Worm (Caenorhabditis elegans) whole organism, young adult: Measurements from ENCODE around the gene tofu-1.
A peak's percentile ranks its signal among the peaks of the same experiment; 100 is the strongest.

Source experiments
- B0336.3 ChIP-seq: fragments of 200-800 bp; sonication (Bioruptor generic); IDR thresholded peaks from 2 replicates; pipeline ENCODE4 v1.3.6; 2022; ENCODE audit warnings: missing genetic modification characterization, missing compliant biosample characterization
- C06A6.2 ChIP-seq: fragments of 200-800 bp; sonication (Bioruptor generic); conservative IDR thresholded peaks from 2 replicates; pipeline ENCODE4 v1.3.6; 2022; ENCODE audit warnings: missing genetic modification characterization, missing compliant biosample characterization
- C17E4.6 ChIP-seq: fragments of 200-800 bp; sonication (Bioruptor generic); IDR thresholded peaks from 2 replicates; pipeline ENCODE4 v1.3.6; 2022; ENCODE audit warnings: missing genetic modification reagents, missing genetic modification characterization, missing compliant biosample characterization
- D2030.7 ChIP-seq: fragments of 200-800 bp; sonication (Bioruptor generic); IDR thresholded peaks from 2 replicates; pipeline ENCODE4 v1.3.6; 2022; ENCODE audit warnings: missing genetic modification reagents, missing genetic modification characterization, missing compliant biosample characterization
- F23B12.7 ChIP-seq: sonication (generic microtip); optimal IDR thresholded peaks from 2 replicates; lab custom pipeline; 2017; ENCODE audit warnings: missing genetic modification characterization, mild to moderate bottlenecking, missing compliant biosample characterization, antibody characterized with exemption, moderate library complexity; ENCODE audit not compliant: insufficient read depth
- F33H1.4 ChIP-seq: fragments of 200-800 bp; sonication (Bioruptor generic); IDR thresholded peaks from 2 replicates; pipeline ENCODE4 v1.3.6; 2022; ENCODE audit warnings: missing genetic modification reagents, missing genetic modification characterization, missing compliant biosample characterization
- F49E8.2 ChIP-seq: sonication (generic microtip); optimal IDR thresholded peaks from 3 replicates; lab custom pipeline; 2017; ENCODE audit warnings: missing genetic modification characterization, mild to moderate bottlenecking, missing compliant biosample characterization, antibody characterized with exemption, moderate library complexity; ENCODE audit not compliant: insufficient read depth
- F52B5.7 ChIP-seq: sonication (generic microtip); optimal IDR thresholded peaks from 2 replicates; lab custom pipeline; 2016; ENCODE audit warnings: mild to moderate bottlenecking, missing genetic modification characterization, missing compliant biosample characterization
- F57C9.4 ChIP-seq: sonication (generic microtip); optimal IDR thresholded peaks from 2 replicates; lab custom pipeline; 2017; ENCODE audit warnings: mild to moderate bottlenecking, missing genetic modification characterization, missing compliant biosample characterization
- K11D2.4 ChIP-seq: fragments of 200-800 bp; sonication (Bioruptor generic); IDR thresholded peaks from 2 replicates; pipeline ENCODE4 v1.3.6; 2022; ENCODE audit warnings: missing genetic modification reagents, missing genetic modification characterization, missing compliant biosample characterization
- Y53F4B.3 ChIP-seq: fragments of 200-800 bp; sonication (Bioruptor generic); IDR thresholded peaks from 2 replicates; pipeline ENCODE4 v1.3.6; 2022; ENCODE audit warnings: missing genetic modification reagents, missing genetic modification characterization, missing compliant biosample characterization
- Y56A3A.18 ChIP-seq: fragments of 200-800 bp; sonication (Bioruptor generic); IDR thresholded peaks from 2 replicates; pipeline ENCODE4 v1.3.6; 2022; ENCODE audit warnings: missing genetic modification reagents, missing genetic modification characterization, missing compliant biosample characterization
- Y67H2A.10 ChIP-seq: fragments of 200-800 bp; sonication (Bioruptor generic); conservative IDR thresholded peaks from 2 replicates; pipeline ENCODE4 v1.3.6; 2022; ENCODE audit warnings: missing genetic modification reagents, missing genetic modification characterization, missing compliant biosample characterization
- akir-1 ChIP-seq: fragments of 200-800 bp; sonication (Bioruptor generic); optimal IDR thresholded peaks from 2 replicates; lab custom pipeline; 2018; ENCODE audit warnings: mild to moderate bottlenecking, missing genetic modification characterization, moderate library complexity, missing compliant biosample characterization
- ama-1 ChIP-seq, 3 experiments: fragments of 150-350 bp in 1 of 3; sonication (generic microtip) in 2 of 3; optimal IDR thresholded peaks; 2 replicates each; lab custom pipeline; 2014 to 2018; ENCODE audit warnings: missing biosample characterization in 2 of 3, missing genetic modification characterization in 2 of 3, missing genetic modification reagents in 2 of 3
- aptf-2 ChIP-seq: fragments of 200-800 bp; sonication (Bioruptor generic); conservative IDR thresholded peaks from 2 replicates; pipeline ENCODE4 v1.3.6; 2022; ENCODE audit warnings: missing genetic modification reagents, missing genetic modification characterization, missing compliant biosample characterization
- aptf-3 ChIP-seq: fragments of 200-800 bp; sonication (Bioruptor generic); IDR thresholded peaks from 2 replicates; pipeline ENCODE4 v1.3.6; 2022; ENCODE audit warnings: missing genetic modification characterization, missing compliant biosample characterization
- atf-7 ChIP-seq: sonication (generic microtip); optimal IDR thresholded peaks from 2 replicates; lab custom pipeline; 2017; ENCODE audit warnings: mild to moderate bottlenecking, missing genetic modification characterization, missing compliant biosample characterization
- attf-6 ChIP-seq: fragments of 200-800 bp; sonication (Bioruptor generic); IDR thresholded peaks from 2 replicates; pipeline ENCODE4 v1.3.6; 2022; ENCODE audit warnings: missing genetic modification reagents, missing genetic modification characterization, missing compliant biosample characterization
- ceh-27 ChIP-seq: fragments of 200-800 bp; sonication (Bioruptor generic); optimal IDR thresholded peaks from 2 replicates; lab custom pipeline; 2018; ENCODE audit warnings: mild to moderate bottlenecking, missing genetic modification characterization, moderate library complexity, missing compliant biosample characterization
- dox-1 ChIP-seq: fragments of 200-800 bp; sonication (Bioruptor generic); IDR thresholded peaks from 2 replicates; pipeline ENCODE4 v1.3.6; 2022; ENCODE audit warnings: missing genetic modification reagents, missing genetic modification characterization, missing compliant biosample characterization
- egl-44 ChIP-seq: fragments of 200-800 bp; sonication (Bioruptor generic); IDR thresholded peaks from 2 replicates; pipeline ENCODE4 v1.3.6; 2022; ENCODE audit warnings: missing genetic modification reagents, missing genetic modification characterization, missing compliant biosample characterization
- ekl-4 ChIP-seq: fragments of 200-800 bp; sonication (Bioruptor generic); IDR thresholded peaks from 2 replicates; pipeline ENCODE4 v1.3.6; 2022; ENCODE audit warnings: missing genetic modification reagents, missing genetic modification characterization, missing compliant biosample characterization
- ets-4 ChIP-seq: fragments of 200-800 bp; sonication (Bioruptor generic); optimal IDR thresholded peaks from 2 replicates; lab custom pipeline; 2018; ENCODE audit warnings: mild to moderate bottlenecking, missing genetic modification characterization, missing compliant biosample characterization
- hrde-1 ChIP-seq: sonication (generic microtip); optimal IDR thresholded peaks from 2 replicates; lab custom pipeline; 2016; ENCODE audit warnings: missing genetic modification characterization, mild to moderate bottlenecking, missing compliant biosample characterization, moderate library complexity, missing genotype, missing genetic modification reagents, borderline replicate concordance
- let-607 ChIP-seq, 2 experiments: fragments of 200-800 bp in 1 of 2; sonication (Bioruptor generic) in 1 of 2; sonication (generic microtip) in 1 of 2; optimal IDR thresholded peaks; 2 replicates each; lab custom pipeline; 2016 to 2018; ENCODE audit warnings: mild to moderate bottlenecking in 2 of 2, missing compliant biosample characterization in 2 of 2, missing genetic modification characterization in 2 of 2, moderate library complexity in 2 of 2, missing genotype in 1 of 2
- lin-26 ChIP-seq: fragments of 200-800 bp; sonication (Bioruptor generic); IDR thresholded peaks from 2 replicates; pipeline ENCODE4 v1.3.6; 2022; ENCODE audit warnings: missing genetic modification reagents, missing genetic modification characterization, missing compliant biosample characterization
- lin-35 ChIP-seq, 3 experiments: fragments of 150-350 bp in 2 of 3; sonication (generic microtip) in 1 of 3; optimal IDR thresholded peaks; 2 replicates each; lab custom pipeline; 2014 to 2018; ENCODE audit warnings: missing biosample characterization in 3 of 3, missing genetic modification characterization in 3 of 3, missing genetic modification reagents in 3 of 3
- lsl-1 ChIP-seq: fragments of 200-800 bp; sonication (Bioruptor generic); optimal IDR thresholded peaks from 2 replicates; lab custom pipeline; 2018; ENCODE audit warnings: mild to moderate bottlenecking, missing genetic modification characterization, moderate library complexity, missing compliant biosample characterization
- lsy-27 ChIP-seq: sonication (generic microtip); optimal IDR thresholded peaks from 2 replicates; lab custom pipeline; 2017; ENCODE audit warnings: missing genetic modification characterization, mild to moderate bottlenecking, missing compliant biosample characterization, antibody characterized with exemption, missing genotype, borderline replicate concordance; ENCODE audit not compliant: insufficient read depth
- madf-8 ChIP-seq: fragments of 200-800 bp; sonication (Bioruptor generic); conservative IDR thresholded peaks from 2 replicates; pipeline ENCODE4 v1.3.6; 2022; ENCODE audit warnings: missing genetic modification reagents, missing genetic modification characterization, missing compliant biosample characterization
- nfyb-1 ChIP-seq: fragments of 200-800 bp; sonication (Bioruptor generic); IDR thresholded peaks from 2 replicates; pipeline ENCODE4 v1.3.6; 2022; ENCODE audit warnings: missing genetic modification reagents, missing genetic modification characterization, missing compliant biosample characterization
- nhr-27 ChIP-seq: fragments of 200-800 bp; sonication (Bioruptor generic); optimal IDR thresholded peaks from 2 replicates; lab custom pipeline; 2018; ENCODE audit warnings: mild to moderate bottlenecking, missing genetic modification characterization, moderate library complexity, missing compliant biosample characterization
- nhr-80 ChIP-seq: sonication (generic microtip); optimal IDR thresholded peaks from 2 replicates; lab custom pipeline; 2016; ENCODE audit warnings: missing genetic modification characterization, missing compliant biosample characterization
- nhr-90 ChIP-seq: sonication (generic microtip); optimal IDR thresholded peaks from 2 replicates; lab custom pipeline; 2016; ENCODE audit warnings: missing genotype, mild to moderate bottlenecking, missing genetic modification characterization, missing compliant biosample characterization
- pbrm-1 ChIP-seq: fragments of 200-800 bp; sonication (Bioruptor generic); IDR thresholded peaks from 2 replicates; pipeline ENCODE4 v1.3.6; 2022; ENCODE audit warnings: missing genetic modification reagents, missing genetic modification characterization, missing compliant biosample characterization
- pha-4 ChIP-seq: fragments of 150-350 bp; sonication (generic microtip); optimal IDR thresholded peaks from 2 replicates; lab custom pipeline; 2014; ENCODE audit warnings: missing biosample characterization, missing genetic modification reagents, missing genetic modification characterization
- rec-8 ChIP-seq, 2 experiments: sonication (generic microtip); optimal IDR thresholded peaks; 2 replicates each; lab custom pipeline; 2016; ENCODE audit warnings: mild to moderate bottlenecking in 2 of 2, missing genetic modification characterization in 2 of 2, missing genetic modification reagents in 2 of 2, missing genotype in 2 of 2, missing biosample characterization in 1 of 2, missing compliant biosample characterization in 1 of 2, moderate library complexity in 1 of 2
- sea-2 ChIP-seq: fragments of 200-800 bp; sonication (Bioruptor generic); IDR thresholded peaks from 2 replicates; pipeline ENCODE4 v1.3.6; 2022; ENCODE audit warnings: missing genetic modification characterization, missing compliant biosample characterization
- snpc-3.4 ChIP-seq: sonication (generic microtip); optimal IDR thresholded peaks from 2 replicates; lab custom pipeline; 2017; ENCODE audit warnings: missing genetic modification characterization, mild to moderate bottlenecking, missing compliant biosample characterization, antibody characterized with exemption, moderate library complexity, missing genotype, missing genetic modification reagents
- somi-1 ChIP-seq: fragments of 200-800 bp; sonication (Bioruptor generic); optimal IDR thresholded peaks from 2 replicates; lab custom pipeline; 2018; ENCODE audit warnings: mild to moderate bottlenecking, missing genetic modification characterization, missing compliant biosample characterization
- unc-130 ChIP-seq: sonication (generic microtip); optimal IDR thresholded peaks from 2 replicates; lab custom pipeline; 2016; ENCODE audit warnings: missing genetic modification reagents, missing genetic modification characterization, missing compliant biosample characterization
- zfh-2 ChIP-seq: fragments of 200-800 bp; sonication (Bioruptor generic); conservative IDR thresholded peaks from 2 replicates; pipeline ENCODE4 v1.3.6; 2022; ENCODE audit warnings: missing genetic modification reagents, missing genetic modification characterization, missing compliant biosample characterization
- zim-3 ChIP-seq: sonication (generic microtip); optimal IDR thresholded peaks from 2 replicates; lab custom pipeline; 2017; ENCODE audit warnings: mild to moderate bottlenecking, missing genetic modification characterization, moderate library complexity, missing compliant biosample characterization
- ztf-18 ChIP-seq: sonication (generic microtip); optimal IDR thresholded peaks from 2 replicates; lab custom pipeline; 2016; ENCODE audit warnings: missing genotype, mild to moderate bottlenecking, missing genetic modification characterization, missing compliant biosample characterization
- ztf-22 ChIP-seq: fragments of 200-800 bp; sonication (Bioruptor generic); optimal IDR thresholded peaks from 2 replicates; lab custom pipeline; 2018; ENCODE audit warnings: mild to moderate bottlenecking, missing genetic modification characterization, moderate library complexity, missing compliant biosample characterization

The tofu-1 gene

DNA sequence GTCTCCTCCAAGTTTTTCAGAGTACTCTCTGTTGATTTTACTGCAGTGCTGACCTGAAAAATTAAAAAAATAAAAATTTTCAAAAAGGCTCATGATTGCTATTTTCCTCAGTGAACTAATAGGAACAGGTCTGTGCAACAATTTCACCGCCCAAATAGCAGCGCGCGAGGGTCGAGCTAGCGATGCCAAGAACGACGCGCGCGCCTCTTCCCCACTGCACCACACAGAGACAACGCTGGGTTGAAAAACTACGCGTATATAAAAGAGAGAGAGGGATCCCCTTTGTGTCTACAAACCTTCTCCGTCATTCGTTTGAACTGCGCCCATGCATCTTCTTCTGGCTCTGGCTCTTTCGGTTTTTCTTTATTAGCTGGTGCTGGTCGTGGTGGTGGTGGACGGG is 10.8 kb upstream of the tofu-1 start (continued):
- TF ChIP-seq snpc-3.4 (peak; percentile 84), dox-1 (GFP tag; lab: Robert Waterston, UW) (peak; percentile 87), hrde-1 (tag; lab: Kevin White, UChicago) (peak; percentile 86), unc-130 (GFP tag; lab: Kevin White, UChicago) (peak; percentile 76), lsy-27 (tag; lab: Kevin White, UChicago) (no peak), rec-8 (tag; optimal IDR thresholded peaks at IDR 0.05; lab: Kevin White, UChicago) (peak; percentile 88 to 96), nhr-80 (peak; percentile 56), C17E4.6 (GFP tag; lab: Robert Waterston, UW) (peak; percentile 72; the same call in 1 of the 2 replicates), sea-2 (GFP tag; lab: Robert Waterston, UW) (peak; percentile 74; the same call in 1 of the 2 replicates), lin-26 (GFP tag; lab: Robert Waterston, UW) (peak; percentile 99), ekl-4 (peak; percentile 82), Y56A3A.18 (GFP tag; lab: Robert Waterston, UW) (peak; percentile 93), D2030.7 (GFP tag; lab: Robert Waterston, UW) (peak; percentile 58), nhr-90 (peak; percentile 97), B0336.3 (peak; percentile 86), let-607 (tag; optimal IDR thresholded peaks at IDR 0.05; lab: Kevin White, UChicago) (peak; percentile 62 to 73), lsl-1 (GFP tag; lab: Kevin White, UChicago) (peak; percentile 53), akir-1 (GFP tag; lab: Kevin White, UChicago) (peak; percentile 64), nhr-27 (tag; lab: Kevin White, UChicago) (peak; percentile 57), aptf-2 (0 out of 2 replicates have a peak, but pooled peaks have one; percentile 44), F57C9.4 (tag; lab: Kevin White, UChicago) (peak; percentile 20), zim-3 (tag; lab: Kevin White, UChicago) (peak; percentile 94), F33H1.4 (0 out of 2 replicates have a peak, but pooled peaks have one; percentile 33), F52B5.7 (tag; lab: Kevin White, UChicago) (peak; percentile 91), egl-44 (peak; percentile 92), ztf-22 (GFP tag; lab: Kevin White, UChicago) (peak; percentile 75), Y53F4B.3 (no peak), pha-4 (tag; lab: Kevin White, UChicago) (no peak), aptf-3 (GFP tag; lab: Robert Waterston, UW) (0 out of 2 replicates have a peak, but pooled peaks have one; percentile 64), ama-1 (optimal IDR thresholded peaks at IDR 0.05; lab: Kevin White, UChicago) (no peak), ama-1 (GFP tag; optimal IDR thresholded peaks at IDR 0.05; lab: Kevin White, UChicago) (peak; percentile 85 to 94), zfh-2 (GFP tag; lab: Robert Waterston, UW) (peak; percentile 92), F23B12.7 (tag; lab: Kevin White, UChicago) (peak; percentile 94), lin-35 (GFP tag; optimal IDR thresholded peaks at IDR 0.05; lab: Kevin White, UChicago) (peak in 2 of 3 experiments; percentile 35 to 70), C06A6.2 (GFP tag; lab: Robert Waterston, UW) (peak; percentile 61), somi-1 (GFP tag; lab: Kevin White, UChicago) (peak; percentile 85), K11D2.4 (GFP tag; lab: Robert Waterston, UW) (peak; percentile 43; the same call in 1 of the 2 replicates), F49E8.2 (peak; percentile 71), Y67H2A.10 (peak; percentile 66; the same call in 1 of the 2 replicates), pbrm-1 (GFP tag; lab: Robert Waterston, UW) (peak; percentile 59; the same call in 1 of the 2 replicates), nfyb-1 (GFP tag; lab: Robert Waterston, UW) (peak; percentile 93), atf-7 (peak; percentile 80), ets-4 (GFP tag; lab: Kevin White, UChicago) (peak; percentile 84), ztf-18 (tag; lab: Kevin White, UChicago) (peak; percentile 85), madf-8 (GFP tag; lab: Robert Waterston, UW) (0 out of 2 replicates have a peak, but pooled peaks have one; percentile 16), attf-6 (GFP tag; lab: Robert Waterston, UW) (peak; percentile 40; the same call in 1 of the 2 replicates), ceh-27 (GFP tag; lab: Kevin White, UChicago) (peak; percentile 78)
